Fruit fly (Drosophila melanogaster): ENCODE data around the gene CG5162.

Gene CG5162

dm6 chrX:17175558-17176189, 39.4 kb upstream of the CG5162 start (continued):
- peak; percentile 55 for TF ChIP-seq Xbp1 (GFP tag; optimal IDR thresholded peaks at IDR 0.05)
- no peak for TF ChIP-seq HHEX (GFP tag; optimal IDR thresholded peaks at IDR 0.05)
- no peak for TF ChIP-seq hth (optimal IDR thresholded peaks at IDR 0.05)
- TF ChIP-seq CG4617 (GFP tag; optimal IDR thresholded peaks at IDR 0.05; ENCODE audit: borderline replicate concordance): no peak
- no peak for TF ChIP-seq CG18011 (GFP tag; optimal IDR thresholded peaks at IDR 0.05)
- no peak for TF ChIP-seq ap (GFP tag; IDR thresholded peaks at IDR 0.05)
- TF ChIP-seq CG18476 (GFP tag; optimal IDR thresholded peaks at IDR 0.05): no peak
- TF ChIP-seq CG30403 (GFP tag; optimal IDR thresholded peaks at IDR 0.05): peak; percentile 54
- no peak for TF ChIP-seq B-H2 (GFP tag; optimal IDR thresholded peaks at IDR 0.05)
- TF ChIP-seq eyg (GFP tag; optimal IDR thresholded peaks at IDR 0.05): no peak
- no peak for TF ChIP-seq caup (GFP tag; optimal IDR thresholded peaks at IDR 0.05; ENCODE audit: severe bottlenecking)
- no peak for TF ChIP-seq ttk (GFP tag; IDR thresholded peaks at IDR 0.05)
- TF ChIP-seq HmgD (GFP tag; optimal IDR thresholded peaks at IDR 0.05): peak; percentile 8
- peak; percentile 8 for TF ChIP-seq Blimp-1 (GFP tag; optimal IDR thresholded peaks at IDR 0.05)
- no peak for TF ChIP-seq Asciz (GFP tag; optimal IDR thresholded peaks at IDR 0.05)
- TF ChIP-seq Dip3 (GFP tag; optimal IDR thresholded peaks at IDR 0.05): peak; percentile 17
- TF ChIP-seq insv (GFP tag; optimal IDR thresholded peaks at IDR 0.05): peak in 1 of 2 experiments; percentile 27
- no peak for TF ChIP-seq Deaf1 (tag; optimal IDR thresholded peaks at IDR 0.05)
- no peak for TF ChIP-seq CG17802 (tag; optimal IDR thresholded peaks at IDR 0.05)
- TF ChIP-seq ind (GFP tag; optimal IDR thresholded peaks at IDR 0.05): no peak
- no peak for TF ChIP-seq CG13894 (tag; optimal IDR thresholded peaks at IDR 0.05)
- peak; percentile 98 for TF ChIP-seq CTCF (GFP tag; optimal IDR thresholded peaks at IDR 0.05)
- no peak for TF ChIP-seq rib (GFP tag; IDR thresholded peaks at IDR 0.05)
- no peak for TF ChIP-seq gro (GFP tag; optimal IDR thresholded peaks at IDR 0.05)
- no peak for TF ChIP-seq ham (GFP tag; IDR thresholded peaks at IDR 0.05)
- TF ChIP-seq kah (GFP tag; optimal IDR thresholded peaks at IDR 0.05): no peak
- TF ChIP-seq CG32772 (GFP tag; IDR thresholded peaks at IDR 0.05): peak; percentile 30; the same call in 1 of the 2 replicates
- no peak for TF ChIP-seq ewg (GFP tag; optimal IDR thresholded peaks at IDR 0.05)
- peak; percentile 42 for TF ChIP-seq Sox102F (GFP tag; optimal IDR thresholded peaks at IDR 0.05)
- no peak for TF ChIP-seq ATbp (GFP tag; optimal IDR thresholded peaks at IDR 0.05)
- TF ChIP-seq NC2β (GFP tag; optimal IDR thresholded peaks at IDR 0.05): no peak
- TF ChIP-seq CG4820 (GFP tag; optimal IDR thresholded peaks at IDR 0.05): peak; percentile 16
- TF ChIP-seq klu (GFP tag; IDR thresholded peaks at IDR 0.05): no peak
- TF ChIP-seq zf30C (GFP tag; optimal IDR thresholded peaks at IDR 0.05): no peak
- no peak for TF ChIP-seq ems (GFP tag; optimal IDR thresholded peaks at IDR 0.05)
- no peak for TF ChIP-seq lbe (GFP tag; optimal IDR thresholded peaks at IDR 0.05)
- TF ChIP-seq Vsx1 (GFP tag; optimal IDR thresholded peaks at IDR 0.05): no peak
- no peak for TF ChIP-seq CG10431 (GFP tag; optimal IDR thresholded peaks at IDR 0.05)
- peak; percentile 29 for TF ChIP-seq CG15514 (GFP tag; optimal IDR thresholded peaks at IDR 0.05)
- peak; percentile 41 for TF ChIP-seq CG10267 (tag; optimal IDR thresholded peaks at IDR 0.05)
- no peak for TF ChIP-seq phol (tag; optimal IDR thresholded peaks at IDR 0.05)
- no peak for TF ChIP-seq her (GFP tag; optimal IDR thresholded peaks at IDR 0.05)
- TF ChIP-seq amos (GFP tag; IDR thresholded peaks at IDR 0.05; ENCODE audit: partially characterized antibody): peak; percentile 64; the same call in 1 of the 2 replicates
- peak; percentile 14; the same call in 1 of the 3 replicates for TF ChIP-seq croc (GFP tag; conservative IDR thresholded peaks at IDR 0.05)
- no peak for TF ChIP-seq Atf-2 (GFP tag; optimal IDR thresholded peaks at IDR 0.05)
- TF ChIP-seq CG10565 (GFP tag; optimal IDR thresholded peaks at IDR 0.05): no peak
- TF ChIP-seq CG17568 (GFP tag; optimal IDR thresholded peaks at IDR 0.05): no peak
- TF ChIP-seq Dll (GFP tag; IDR thresholded peaks at IDR 0.05; ENCODE audit: partially characterized antibody): no peak
- TF ChIP-seq CG12769 (tag; optimal IDR thresholded peaks at IDR 0.05): no peak
- peak; percentile 26 for TF ChIP-seq Dek (tag; optimal IDR thresholded peaks at IDR 0.05)
